Worm (Caenorhabditis elegans) whole organism, L2 larva: ENCODE data around the gene ZK822.9.

Experiments used
- C34F6.9 ChIP-seq: fragments of 150-350 bp; optimal IDR thresholded peaks from 2 replicates; lab custom pipeline; 2014; ENCODE audit warnings: missing biosample characterization, missing genetic modification characterization
- F13H6.1 ChIP-seq: sonication (generic microtip); optimal IDR thresholded peaks from 2 replicates; lab custom pipeline; 2016; ENCODE audit warnings: missing genetic modification characterization, missing compliant biosample characterization
- R02D3.7 ChIP-seq: fragments of 150-350 bp; optimal IDR thresholded peaks from 2 replicates; lab custom pipeline; 2014; ENCODE audit warnings: missing biosample characterization, missing genetic modification characterization
- ZK546.5 ChIP-seq: sonication (generic microtip); optimal IDR thresholded peaks from 2 replicates; lab custom pipeline; 2017; ENCODE audit warnings: missing biosample characterization, missing genetic modification characterization
- ama-1 ChIP-seq: fragments of 150-350 bp; optimal IDR thresholded peaks from 2 replicates; lab custom pipeline; 2018; ENCODE audit warnings: inconsistent platforms
- blmp-1 ChIP-seq: sonication (generic microtip); optimal IDR thresholded peaks from 2 replicates; lab custom pipeline; 2017; ENCODE audit warnings: missing genetic modification characterization, mild to moderate bottlenecking, missing compliant biosample characterization, antibody characterized with exemption, moderate library complexity; ENCODE audit not compliant: insufficient read depth
- ceh-16 ChIP-seq: fragments of 150-350 bp; optimal IDR thresholded peaks from 2 replicates; lab custom pipeline; 2014; ENCODE audit warnings: missing biosample characterization, missing genetic modification characterization
- ceh-82 ChIP-seq: fragments of 150-350 bp; optimal IDR thresholded peaks from 2 replicates; lab custom pipeline; 2014; ENCODE audit warnings: missing biosample characterization, missing genetic modification characterization
- crh-2 ChIP-seq: sonication (generic microtip); optimal IDR thresholded peaks from 2 replicates; lab custom pipeline; 2017; ENCODE audit warnings: missing biosample characterization, missing genetic modification characterization
- dmd-4 ChIP-seq: sonication (generic microtip); optimal IDR thresholded peaks from 2 replicates; lab custom pipeline; 2017; ENCODE audit warnings: missing biosample characterization, missing genetic modification characterization
- egl-27 ChIP-seq: sonication (generic microtip); optimal IDR thresholded peaks from 3 replicates; lab custom pipeline; 2017; ENCODE audit warnings: missing biosample characterization, missing genetic modification reagents, missing genetic modification characterization
- elt-1 ChIP-seq: fragments of 150-350 bp; optimal IDR thresholded peaks from 2 replicates; lab custom pipeline; 2014; ENCODE audit warnings: missing biosample characterization, missing genetic modification characterization
- fos-1 ChIP-seq: fragments of 150-350 bp; optimal IDR thresholded peaks from 2 replicates; lab custom pipeline; 2014; ENCODE audit warnings: missing biosample characterization, missing genetic modification characterization
- gmeb-1 ChIP-seq: fragments of 150-350 bp; optimal IDR thresholded peaks from 2 replicates; lab custom pipeline; 2014; ENCODE audit warnings: missing biosample characterization, missing genetic modification characterization
- lin-39 ChIP-seq: fragments of 150-350 bp; optimal IDR thresholded peaks from 2 replicates; lab custom pipeline; 2014; ENCODE audit warnings: missing biosample characterization, missing genetic modification reagents, missing genetic modification characterization
- lsy-2 ChIP-seq, 2 experiments: fragments of 150-350 bp in 1 of 2; sonication (generic microtip) in 1 of 2; optimal IDR thresholded peaks; 2 replicates each; lab custom pipeline; 2014 to 2017; ENCODE audit warnings: missing biosample characterization in 2 of 2, missing genetic modification characterization in 2 of 2
- mbf-1 ChIP-seq: sonication (generic microtip); optimal IDR thresholded peaks from 2 replicates; lab custom pipeline; 2017; ENCODE audit warnings: missing biosample characterization, missing genetic modification characterization
- mdl-1 ChIP-seq, 2 experiments: fragments of 150-350 bp in 1 of 2; sonication (generic microtip) in 1 of 2; optimal IDR thresholded peaks; 2 replicates each; lab custom pipeline; 2017; ENCODE audit warnings: missing biosample characterization in 2 of 2, missing genetic modification characterization in 2 of 2
- nhr-10 ChIP-seq: sonication (generic microtip); optimal IDR thresholded peaks from 2 replicates; lab custom pipeline; 2017; ENCODE audit warnings: missing biosample characterization, missing genetic modification characterization
- nhr-12 ChIP-seq: fragments of 150-350 bp; optimal IDR thresholded peaks from 2 replicates; lab custom pipeline; 2014; ENCODE audit warnings: missing biosample characterization, missing genetic modification characterization
- nhr-21 ChIP-seq: fragments of 150-350 bp; optimal IDR thresholded peaks from 2 replicates; lab custom pipeline; 2014; ENCODE audit warnings: missing biosample characterization, missing genetic modification characterization
- nhr-237 ChIP-seq: fragments of 150-350 bp; optimal IDR thresholded peaks from 2 replicates; lab custom pipeline; 2014; ENCODE audit warnings: missing biosample characterization, missing genetic modification characterization
- nhr-25 ChIP-seq: fragments of 150-350 bp; sonication (generic microtip); optimal IDR thresholded peaks from 3 replicates; lab custom pipeline; 2014; ENCODE audit warnings: missing biosample characterization, missing genetic modification characterization
- nhr-6 ChIP-seq: fragments of 150-350 bp; optimal IDR thresholded peaks from 2 replicates; lab custom pipeline; 2014; ENCODE audit warnings: missing biosample characterization, missing genetic modification characterization
- nhr-77 ChIP-seq: fragments of 150-350 bp; optimal IDR thresholded peaks from 2 replicates; lab custom pipeline; 2014; ENCODE audit warnings: missing biosample characterization, missing genetic modification characterization
- peb-1 ChIP-seq: fragments of 150-350 bp; optimal IDR thresholded peaks from 2 replicates; lab custom pipeline; 2014; ENCODE audit warnings: missing biosample characterization, missing genetic modification characterization
- sem-4 ChIP-seq: fragments of 150-350 bp; optimal IDR thresholded peaks from 2 replicates; lab custom pipeline; 2014; ENCODE audit warnings: missing biosample characterization, missing genetic modification reagents, missing genetic modification characterization
- skn-1 ChIP-seq: sonication (generic microtip); optimal IDR thresholded peaks from 2 replicates; lab custom pipeline; 2017; ENCODE audit warnings: missing biosample characterization, missing genetic modification characterization
- sma-3 ChIP-seq: sonication (generic microtip); optimal IDR thresholded peaks from 2 replicates; lab custom pipeline; 2016; ENCODE audit warnings: missing genetic modification reagents, missing genetic modification characterization, missing compliant biosample characterization
- sma-9 ChIP-seq, 2 experiments: fragments of 150-350 bp in 1 of 2; sonication (generic microtip) in 1 of 2; optimal IDR thresholded peaks; 2 replicates each; lab custom pipeline; 2014 to 2016; ENCODE audit warnings: missing genetic modification characterization in 2 of 2, mild to moderate bottlenecking in 1 of 2, missing biosample characterization in 1 of 2, missing compliant biosample characterization in 1 of 2, missing genetic modification reagents in 1 of 2, moderate library complexity in 1 of 2
- snpc-4 ChIP-seq: fragments of 150-350 bp; optimal IDR thresholded peaks from 2 replicates; lab custom pipeline; 2014; ENCODE audit warnings: missing biosample characterization, missing genetic modification characterization
- unc-39 ChIP-seq: fragments of 150-350 bp; optimal IDR thresholded peaks from 2 replicates; lab custom pipeline; 2014; ENCODE audit warnings: missing biosample characterization, missing genetic modification characterization
- unc-62 ChIP-seq: fragments of 150-350 bp; optimal IDR thresholded peaks from 2 replicates; lab custom pipeline; 2014; ENCODE audit warnings: missing biosample characterization, missing genetic modification reagents, missing genetic modification characterization
- zag-1 ChIP-seq: fragments of 150-350 bp; optimal IDR thresholded peaks from 2 replicates; lab custom pipeline; 2014; ENCODE audit warnings: missing biosample characterization, missing genetic modification characterization

The ZK822.9 gene

DNA sequence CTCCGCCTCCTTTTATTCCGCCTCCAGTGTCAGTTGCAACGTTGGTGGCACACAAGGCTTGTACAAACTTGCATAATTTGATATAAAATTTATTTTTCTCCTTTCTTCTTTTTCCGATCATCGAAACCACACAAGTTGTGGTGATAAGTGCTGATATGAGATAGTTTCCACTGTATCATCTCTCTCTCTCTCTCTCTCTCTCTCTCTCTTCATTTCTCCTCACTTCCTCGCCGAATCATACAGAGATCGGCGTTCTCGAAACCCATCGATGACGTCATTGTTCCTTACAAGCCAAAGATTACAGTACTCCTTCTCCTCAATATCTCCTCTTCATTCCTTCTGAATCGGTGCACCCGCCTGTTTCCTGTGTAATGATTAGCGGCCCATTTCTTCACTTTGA, 16.4 kb upstream of the ZK822.9 start, which contains the start of gene nhr-43:
TSS of gene nhr-43 (plus strand) at position 233 of the 400 bp plus-strand sequence.
- no peak for TF ChIP-seq nhr-12 (tag; lab: Kevin White, UChicago)
- TF ChIP-seq nhr-10 (tag; lab: Kevin White, UChicago), result no peak
- TF ChIP-seq sem-4 (tag; lab: Kevin White, UChicago), result peak; percentile 36
- no peak for TF ChIP-seq dmd-4 (tag; lab: Kevin White, UChicago)
- peak; percentile 69 for TF ChIP-seq nhr-21 (tag; lab: Kevin White, UChicago)
- TF ChIP-seq unc-62, result no peak
- peak; percentile 20 for TF ChIP-seq blmp-1 (tag; lab: Kevin White, UChicago)
- TF ChIP-seq mdl-1 (tag; optimal IDR thresholded peaks at IDR 0.05; lab: Kevin White, UChicago), result no peak
- TF ChIP-seq egl-27, result peak; percentile 31
- no peak for TF ChIP-seq lin-39 (tag; lab: Kevin White, UChicago)
- TF ChIP-seq fos-1, result peak; percentile 21
- no peak for TF ChIP-seq unc-39 (tag; lab: Kevin White, UChicago)
- TF ChIP-seq lsy-2 (tag; optimal IDR thresholded peaks at IDR 0.05; lab: Kevin White, UChicago), result peak in 1 of 2 experiments; percentile 21
- TF ChIP-seq nhr-25 (tag; lab: Kevin White, UChicago), result peak; percentile 38
- peak; percentile 71 for TF ChIP-seq sma-3 (GFP tag; lab: Kevin White, UChicago)
- no peak for TF ChIP-seq nhr-237 (tag; lab: Kevin White, UChicago)
- TF ChIP-seq sma-9 (GFP tag; optimal IDR thresholded peaks at IDR 0.05; lab: Kevin White, UChicago), result peak; percentile 76
- TF ChIP-seq sma-9 (tag; optimal IDR thresholded peaks at IDR 0.05; lab: Kevin White, UChicago), result no peak
- no peak for TF ChIP-seq skn-1 (tag; lab: Kevin White, UChicago)
- TF ChIP-seq snpc-4 (tag; lab: Kevin White, UChicago), result no peak

- no peak for TF ChIP-seq crh-2
- TF ChIP-seq zag-1 (tag; lab: Kevin White, UChicago), result no peak
- TF ChIP-seq nhr-10 (tag; lab: Kevin White, UChicago), result no peak
- no peak for TF ChIP-seq nhr-77
- TF ChIP-seq elt-1, result peak; percentile 90
- peak; percentile 70 for TF ChIP-seq sma-9 (GFP tag; optimal IDR thresholded peaks at IDR 0.05; lab: Kevin White, UChicago)
- no peak for TF ChIP-seq sma-9 (tag; optimal IDR thresholded peaks at IDR 0.05; lab: Kevin White, UChicago)
- TF ChIP-seq blmp-1 (tag; lab: Kevin White, UChicago), result no peak
- no peak for TF ChIP-seq skn-1 (tag; lab: Kevin White, UChicago)
- TF ChIP-seq dmd-4 (tag; lab: Kevin White, UChicago), result no peak
- TF ChIP-seq ZK546.5, result no peak
- no peak for TF ChIP-seq peb-1 (tag; lab: Kevin White, UChicago)
- TF ChIP-seq R02D3.7 (tag; lab: Kevin White, UChicago), result no peak
- TF ChIP-seq ceh-82 (tag; lab: Kevin White, UChicago), result no peak
These were observed 15.3 kb upstream of the ZK822.9 start for ce11 chrIV:11900399-11900798.

DNA sequence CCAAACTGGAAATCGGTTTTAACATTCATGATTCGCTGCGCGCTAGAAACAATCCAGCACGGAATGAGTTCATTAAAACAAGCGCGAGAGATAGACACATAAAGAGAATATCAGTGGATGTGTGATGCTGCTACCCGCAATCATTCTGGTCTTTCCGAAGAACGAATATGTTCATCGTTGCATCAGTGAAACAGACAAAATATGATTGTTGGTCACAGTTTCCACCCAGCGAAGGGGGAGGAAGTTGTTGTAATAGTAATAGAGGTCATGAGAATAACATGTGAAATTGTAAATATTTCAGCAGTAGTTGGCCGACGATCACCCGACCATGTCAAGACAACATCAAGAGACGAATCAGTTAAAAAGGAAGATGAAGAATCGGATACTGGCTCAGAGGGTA, 14.5 kb upstream of the ZK822.9 start:
- TF ChIP-seq elt-1 (no peak), nhr-6 (tag; lab: Kevin White, UChicago) (no peak), F13H6.1 (no peak), egl-27 (peak; percentile 10), zag-1 (tag; lab: Kevin White, UChicago) (no peak), sma-9 (GFP tag; optimal IDR thresholded peaks at IDR 0.05; lab: Kevin White, UChicago) (peak; percentile 53), sma-9 (tag; optimal IDR thresholded peaks at IDR 0.05; lab: Kevin White, UChicago) (no peak), ceh-16 (tag; lab: Kevin White, UChicago) (no peak), nhr-25 (tag; lab: Kevin White, UChicago) (peak; percentile 51), ZK546.5 (no peak), gmeb-1 (tag; lab: Kevin White, UChicago) (no peak), nhr-10 (tag; lab: Kevin White, UChicago) (no peak), blmp-1 (tag; lab: Kevin White, UChicago) (peak; percentile 27), nhr-237 (tag; lab: Kevin White, UChicago) (no peak), sma-3 (GFP tag; lab: Kevin White, UChicago) (peak; percentile 12), peb-1 (tag; lab: Kevin White, UChicago) (no peak), skn-1 (tag; lab: Kevin White, UChicago) (no peak)

- TF ChIP-seq sma-3 (GFP tag; lab: Kevin White, UChicago) (no peak), C34F6.9 (tag; lab: Kevin White, UChicago) (no peak), nhr-25 (tag; lab: Kevin White, UChicago) (peak; percentile 3)
These were observed 12.9 kb upstream of the ZK822.9 start for ce11 chrIV:11902832-11903231.

DNA sequence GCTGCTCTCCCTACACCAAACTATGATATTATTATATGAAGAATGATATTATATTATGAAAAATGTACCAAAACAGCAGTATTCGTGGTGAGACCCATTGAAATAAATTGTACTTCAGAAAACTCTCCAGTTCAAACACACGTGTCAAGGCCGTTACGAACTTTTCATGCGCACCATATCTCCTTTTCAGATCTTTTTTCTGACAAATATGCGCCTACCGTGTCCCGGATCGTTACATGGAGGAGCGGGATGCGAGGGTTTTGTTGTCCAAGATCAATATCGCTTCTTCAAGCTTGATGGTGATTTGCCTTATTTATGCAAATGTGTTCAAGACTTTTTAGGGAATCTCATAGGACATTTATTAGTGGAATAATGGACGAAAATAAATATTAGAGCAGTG, 12.1 kb upstream of the ZK822.9 start:
- TF ChIP-seq mbf-1 (tag; lab: Kevin White, UChicago) (no peak), snpc-4 (tag; lab: Kevin White, UChicago) (no peak), sma-9 (GFP tag; optimal IDR thresholded peaks at IDR 0.05; lab: Kevin White, UChicago) (peak; percentile 6), sma-9 (tag; optimal IDR thresholded peaks at IDR 0.05; lab: Kevin White, UChicago) (no peak), ama-1 (no peak), ceh-16 (tag; lab: Kevin White, UChicago) (peak; percentile 58), elt-1 (peak; percentile 56), nhr-10 (tag; lab: Kevin White, UChicago) (no peak)
